Fruit fly (Drosophila melanogaster): ENCODE data around the gene Thor.

Gene Thor

DNA sequence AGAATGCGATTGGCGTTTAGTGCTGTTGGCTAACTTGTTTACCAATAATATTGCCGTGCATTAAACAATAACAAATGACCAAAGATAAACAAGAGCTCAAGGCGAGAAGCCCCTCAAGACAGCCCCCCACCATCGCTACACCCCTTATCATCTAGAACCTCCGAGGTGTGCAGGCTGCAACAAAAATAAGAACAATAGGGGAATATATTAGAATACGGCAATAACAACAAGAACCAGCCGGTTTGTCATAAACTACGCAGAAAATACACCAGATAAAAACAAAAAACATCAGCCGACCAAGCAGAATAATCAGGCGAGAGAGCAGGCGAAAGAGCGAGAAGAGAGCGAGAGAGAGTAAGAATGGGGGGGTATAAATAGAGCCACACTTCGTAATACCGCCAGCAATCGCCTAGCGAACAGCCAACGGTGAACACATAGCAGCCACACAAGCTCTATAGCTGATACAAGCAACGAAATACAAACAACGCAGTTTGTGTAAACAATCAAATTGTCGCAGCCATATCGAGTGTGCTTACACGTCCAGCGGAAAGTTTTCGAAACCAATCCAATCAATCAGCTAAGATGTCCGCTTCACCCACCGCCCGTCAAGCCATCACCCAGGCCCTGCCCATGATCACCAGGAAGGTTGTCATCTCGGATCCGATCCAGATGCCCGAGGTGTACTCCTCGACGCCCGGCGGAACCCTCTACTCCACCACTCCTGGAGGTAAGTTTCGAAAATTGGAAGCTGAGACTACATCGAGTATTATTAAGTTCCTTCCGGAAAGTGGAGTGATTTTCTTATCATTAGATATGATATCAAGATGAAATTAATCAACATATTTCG lies at the start of gene Thor:
TSS of gene Thor (plus strand) at position 401 of the 847 bp plus-strand sequence.
- peak; percentile 30 for TF ChIP-seq Pif1A (GFP tag; optimal IDR thresholded peaks at IDR 0.05)
- TF ChIP-seq CG10348 (GFP tag; IDR thresholded peaks at IDR 0.05) = no peak
- TF ChIP-seq gl (tag; optimal IDR thresholded peaks at IDR 0.05) = peak; percentile 47
- peak; percentile 6 for TF ChIP-seq CG8159 (tag; optimal IDR thresholded peaks at IDR 0.05)
- TF ChIP-seq CG34367 (tag; optimal IDR thresholded peaks at IDR 0.05) = no peak
- peak; percentile 50; the same call in 1 of the 3 replicates for TF ChIP-seq fd96Ca (GFP tag; IDR thresholded peaks at IDR 0.05)
- peak; percentile 60 for TF ChIP-seq Snoo (tag; optimal IDR thresholded peaks at IDR 0.05)
- peak; percentile 67; the same call in 2 of the 3 replicates for TF ChIP-seq CG4496 (GFP tag; IDR thresholded peaks at IDR 0.05)
- TF ChIP-seq CG32121 (GFP tag; IDR thresholded peaks at IDR 0.05) = peak; percentile 53
- TF ChIP-seq Pif1B (GFP tag; optimal IDR thresholded peaks at IDR 0.05) = no peak
- TF ChIP-seq CG13204 (GFP tag; optimal IDR thresholded peaks at IDR 0.05) = peak; percentile 45
- peak; percentile 56 for TF ChIP-seq EcR (GFP tag; optimal IDR thresholded peaks at IDR 0.05)
- peak; percentile 54; the same call in 1 of the 2 replicates for TF ChIP-seq Ets98B (GFP tag; IDR thresholded peaks at IDR 0.05)
- TF ChIP-seq CG12605 (GFP tag; IDR thresholded peaks at IDR 0.05) = 0 out of 2 replicates have a peak, but pooled peaks have one; percentile 27
- TF ChIP-seq CG14655 (GFP tag; optimal IDR thresholded peaks at IDR 0.05) = no peak
- peak; percentile 12 for TF ChIP-seq CG8301 (tag; optimal IDR thresholded peaks at IDR 0.05)

DNA sequence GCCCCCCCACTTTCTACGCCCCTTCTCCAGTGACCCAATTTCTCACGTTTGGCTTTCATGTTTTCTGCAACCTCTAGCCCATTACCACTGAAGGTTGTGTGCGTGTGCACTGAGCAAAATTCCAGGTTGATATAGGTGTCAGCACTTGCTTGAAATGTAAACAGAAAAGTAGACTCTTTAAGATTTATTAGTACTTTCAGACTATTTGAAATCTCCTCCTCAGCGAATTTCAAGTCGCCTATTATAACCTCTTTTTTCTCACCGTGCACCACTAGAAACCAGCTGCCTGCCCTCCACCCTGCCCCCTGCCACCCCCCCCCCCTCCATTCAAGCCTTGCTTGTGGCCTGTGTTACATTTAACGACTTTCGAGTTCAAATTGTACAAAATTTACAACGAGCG lies 43.1 kb upstream of the Thor start:
- TF ChIP-seq CG17806 (tag; optimal IDR thresholded peaks at IDR 0.05) = no peak
- TF ChIP-seq CG10348 (GFP tag; IDR thresholded peaks at IDR 0.05) = no peak
- peak; percentile 72; the same call in 2 of the 3 replicates for TF ChIP-seq CG4496 (GFP tag; IDR thresholded peaks at IDR 0.05)
- no peak for TF ChIP-seq CG15710 (tag; optimal IDR thresholded peaks at IDR 0.05)
- no peak for TF ChIP-seq gl (tag; optimal IDR thresholded peaks at IDR 0.05)
- TF ChIP-seq CG13204 (GFP tag; optimal IDR thresholded peaks at IDR 0.05) = no peak
- TF ChIP-seq CG12605 (GFP tag; IDR thresholded peaks at IDR 0.05) = no peak
- TF ChIP-seq CG8301 (tag; optimal IDR thresholded peaks at IDR 0.05) = peak; percentile 3
- TF ChIP-seq EcR (GFP tag; optimal IDR thresholded peaks at IDR 0.05) = no peak
- no peak for TF ChIP-seq Snoo (tag; optimal IDR thresholded peaks at IDR 0.05)
- no peak for TF ChIP-seq CG8159 (tag; optimal IDR thresholded peaks at IDR 0.05)
- TF ChIP-seq CG9948 (tag; optimal IDR thresholded peaks at IDR 0.05) = peak; percentile 7
- no peak for TF ChIP-seq Pif1B (GFP tag; optimal IDR thresholded peaks at IDR 0.05)
- TF ChIP-seq fd96Ca (GFP tag; IDR thresholded peaks at IDR 0.05) = peak; percentile 65; the same call in 2 of the 3 replicates
- peak; percentile 17 for TF ChIP-seq CG14655 (GFP tag; optimal IDR thresholded peaks at IDR 0.05)
- TF ChIP-seq Ets98B (GFP tag; IDR thresholded peaks at IDR 0.05) = peak; percentile 56
- TF ChIP-seq D1 (tag; optimal IDR thresholded peaks at IDR 0.05) = no peak
- TF ChIP-seq CG32121 (GFP tag; IDR thresholded peaks at IDR 0.05) = peak; percentile 64; the same call in 1 of the 2 replicates
- no peak for TF ChIP-seq rn (GFP tag; IDR thresholded peaks at IDR 0.05)
- TF ChIP-seq Pif1A (GFP tag; optimal IDR thresholded peaks at IDR 0.05) = no peak

- TF ChIP-seq Pif1A (GFP tag; optimal IDR thresholded peaks at IDR 0.05) (peak; percentile 30), Ets98B (GFP tag; IDR thresholded peaks at IDR 0.05) (no peak; the same call in 1 of the 2 replicates), CG32121 (GFP tag; IDR thresholded peaks at IDR 0.05) (peak; percentile 13; the same call in 1 of the 2 replicates), CG8301 (tag; optimal IDR thresholded peaks at IDR 0.05) (peak; percentile 22), fd96Ca (GFP tag; IDR thresholded peaks at IDR 0.05) (no peak), CG9948 (tag; optimal IDR thresholded peaks at IDR 0.05) (peak; percentile 25), CG17806 (tag; optimal IDR thresholded peaks at IDR 0.05) (no peak), CG34367 (tag; optimal IDR thresholded peaks at IDR 0.05) (no peak), CG15710 (tag; optimal IDR thresholded peaks at IDR 0.05) (no peak), CG14655 (GFP tag; optimal IDR thresholded peaks at IDR 0.05) (peak; percentile 24), rn (GFP tag; IDR thresholded peaks at IDR 0.05) (0 out of 2 replicates have a peak, but pooled peaks have one; percentile 20), Pif1B (GFP tag; optimal IDR thresholded peaks at IDR 0.05) (no peak), CG12605 (GFP tag; IDR thresholded peaks at IDR 0.05) (peak; percentile 47), CG10348 (GFP tag; IDR thresholded peaks at IDR 0.05) (no peak), CG13204 (GFP tag; optimal IDR thresholded peaks at IDR 0.05) (no peak), EcR (GFP tag; optimal IDR thresholded peaks at IDR 0.05) (no peak), D1 (tag; optimal IDR thresholded peaks at IDR 0.05) (no peak), Snoo (tag; optimal IDR thresholded peaks at IDR 0.05) (no peak), CG8159 (tag; optimal IDR thresholded peaks at IDR 0.05) (no peak), gl (tag; optimal IDR thresholded peaks at IDR 0.05) (no peak), CG4496 (GFP tag; IDR thresholded peaks at IDR 0.05) (peak; percentile 39; the same call in 2 of the 3 replicates)
Measured at dm6 chr2L:3436347-3436746, 41.9 kb upstream of the Thor start.

DNA sequence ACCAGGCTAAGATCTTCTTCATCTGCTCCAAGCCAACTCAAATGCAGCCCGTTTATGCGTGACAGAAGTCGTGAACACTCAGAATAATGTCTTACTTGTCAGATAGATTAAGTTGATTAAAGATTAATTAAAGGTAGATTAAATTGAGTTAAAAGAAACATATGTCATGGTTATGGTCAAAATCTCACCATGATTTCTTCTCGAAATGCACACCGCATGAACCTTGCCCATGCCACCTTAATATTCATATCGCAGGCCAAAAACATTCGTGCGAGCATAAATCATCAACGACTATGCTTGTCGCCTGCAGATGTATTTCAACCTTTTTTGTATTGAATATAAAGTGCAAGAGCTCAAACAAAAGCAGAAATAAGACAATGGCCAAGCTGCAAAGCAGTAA lies 41.2 kb upstream of the Thor start:
- TF ChIP-seq EcR (GFP tag; optimal IDR thresholded peaks at IDR 0.05) (no peak), CG9948 (tag; optimal IDR thresholded peaks at IDR 0.05) (peak; percentile 80), CG17806 (tag; optimal IDR thresholded peaks at IDR 0.05) (peak; percentile 66), CG32121 (GFP tag; IDR thresholded peaks at IDR 0.05) (peak; percentile 87), CG8301 (tag; optimal IDR thresholded peaks at IDR 0.05) (peak; percentile 89), fd96Ca (GFP tag; IDR thresholded peaks at IDR 0.05) (peak; percentile 90), CG14655 (GFP tag; optimal IDR thresholded peaks at IDR 0.05) (peak; percentile 88), Ets98B (GFP tag; IDR thresholded peaks at IDR 0.05) (peak; percentile 88), Pif1B (GFP tag; optimal IDR thresholded peaks at IDR 0.05) (peak; percentile 78), Snoo (tag; optimal IDR thresholded peaks at IDR 0.05) (peak; percentile 74), rn (GFP tag; IDR thresholded peaks at IDR 0.05) (peak; percentile 37; the same call in 1 of the 2 replicates), CG12605 (GFP tag; IDR thresholded peaks at IDR 0.05) (peak; percentile 94), CG10348 (GFP tag; IDR thresholded peaks at IDR 0.05) (no peak), CG8159 (tag; optimal IDR thresholded peaks at IDR 0.05) (peak; percentile 64), CG34367 (tag; optimal IDR thresholded peaks at IDR 0.05) (peak; percentile 61), CG15710 (tag; optimal IDR thresholded peaks at IDR 0.05) (peak; percentile 88), CG4496 (GFP tag; IDR thresholded peaks at IDR 0.05) (peak; percentile 91), gl (tag; optimal IDR thresholded peaks at IDR 0.05) (peak; percentile 46), D1 (tag; optimal IDR thresholded peaks at IDR 0.05) (no peak), CG13204 (GFP tag; optimal IDR thresholded peaks at IDR 0.05) (peak; percentile 73), Pif1A (GFP tag; optimal IDR thresholded peaks at IDR 0.05) (peak; percentile 76)
